Worm (Caenorhabditis elegans) whole organism, L3 larva: Measurements from ENCODE around the gene C36B7.2.
A peak's percentile ranks its signal among the peaks of the same experiment; 100 is the strongest.

ENCODE experiments used
- ZK546.5 ChIP-seq: sonication (generic microtip); optimal IDR thresholded peaks from 2 replicates; lab custom pipeline; 2017; ENCODE audit warnings: missing biosample characterization, missing genetic modification characterization
- aly-2 ChIP-seq: fragments of 150-350 bp; optimal IDR thresholded peaks from 2 replicates; lab custom pipeline; 2014; ENCODE audit warnings: missing biosample characterization, missing genetic modification characterization
- ceh-28 ChIP-seq: fragments of 150-350 bp; optimal IDR thresholded peaks from 2 replicates; lab custom pipeline; 2014; ENCODE audit warnings: missing biosample characterization, missing genetic modification reagents, missing genetic modification characterization
- ceh-82 ChIP-seq: fragments of 150-350 bp; optimal IDR thresholded peaks from 2 replicates; lab custom pipeline; 2014; ENCODE audit warnings: missing biosample characterization, missing genetic modification characterization
- daf-12 ChIP-seq: fragments of 150-350 bp; optimal IDR thresholded peaks from 2 replicates; lab custom pipeline; 2014; ENCODE audit warnings: missing biosample characterization, missing genetic modification reagents, missing genetic modification characterization
- egl-5 ChIP-seq: fragments of 150-350 bp; optimal IDR thresholded peaks from 2 replicates; lab custom pipeline; 2017; ENCODE audit warnings: missing biosample characterization, missing genetic modification reagents, missing genetic modification characterization, inconsistent platforms
- elt-1 ChIP-seq: fragments of 150-350 bp; optimal IDR thresholded peaks from 2 replicates; lab custom pipeline; 2014; ENCODE audit warnings: missing biosample characterization, missing genetic modification characterization
- elt-2 ChIP-seq: sonication (generic microtip); optimal IDR thresholded peaks from 2 replicates; lab custom pipeline; 2016; ENCODE audit warnings: missing genetic modification reagents, mild to moderate bottlenecking, missing genetic modification characterization, missing compliant biosample characterization
- elt-3 ChIP-seq, 3 experiments: fragments of 150-350 bp in 1 of 3; sonication (generic microtip) in 2 of 3; optimal IDR thresholded peaks; 2 replicates in 2 of 3; 4 replicates in 1 of 3; lab custom pipeline; 2014 to 2017; ENCODE audit warnings: missing biosample characterization in 3 of 3, missing genetic modification characterization in 3 of 3
- fkh-10 ChIP-seq: sonication (generic microtip); optimal IDR thresholded peaks from 2 replicates; lab custom pipeline; 2017; ENCODE audit warnings: missing biosample characterization, missing genetic modification reagents, missing genetic modification characterization
- fkh-2 ChIP-seq: fragments of 150-350 bp; optimal IDR thresholded peaks from 2 replicates; lab custom pipeline; 2014; ENCODE audit warnings: missing biosample characterization, missing genetic modification reagents, missing genetic modification characterization
- jun-1 ChIP-seq: fragments of 150-350 bp; optimal IDR thresholded peaks from 2 replicates; lab custom pipeline; 2014; ENCODE audit warnings: missing biosample characterization, missing genetic modification reagents, missing genetic modification characterization
- lin-15B ChIP-seq: fragments of 150-350 bp; optimal IDR thresholded peaks from 2 replicates; lab custom pipeline; 2014; ENCODE audit warnings: missing biosample characterization, missing genetic modification characterization
- lin-39 ChIP-seq: fragments of 150-350 bp; optimal IDR thresholded peaks from 2 replicates; lab custom pipeline; 2018; ENCODE audit warnings: missing biosample characterization, missing genetic modification reagents, missing genetic modification characterization
- lsy-12 ChIP-seq: sonication (generic microtip); optimal IDR thresholded peaks from 2 replicates; lab custom pipeline; 2016; ENCODE audit warnings: mild to moderate bottlenecking, missing genetic modification characterization, missing compliant biosample characterization
- nhr-11 ChIP-seq: fragments of 150-350 bp; optimal IDR thresholded peaks from 2 replicates; lab custom pipeline; 2014; ENCODE audit warnings: missing biosample characterization, missing genetic modification characterization
- nhr-12 ChIP-seq: fragments of 150-350 bp; optimal IDR thresholded peaks from 2 replicates; lab custom pipeline; 2014; ENCODE audit warnings: missing biosample characterization, missing genetic modification characterization
- nhr-23 ChIP-seq: fragments of 150-350 bp; optimal IDR thresholded peaks from 2 replicates; lab custom pipeline; 2014; ENCODE audit warnings: missing biosample characterization, missing genetic modification reagents, missing genetic modification characterization
- nhr-25 ChIP-seq: sonication (generic microtip); optimal IDR thresholded peaks from 2 replicates; lab custom pipeline; 2017; ENCODE audit warnings: missing biosample characterization, missing genetic modification characterization
- nhr-28 ChIP-seq: fragments of 150-350 bp; optimal IDR thresholded peaks from 2 replicates; lab custom pipeline; 2014; ENCODE audit warnings: missing biosample characterization, missing genetic modification characterization
- nhr-67 ChIP-seq: fragments of 150-350 bp; optimal IDR thresholded peaks from 2 replicates; lab custom pipeline; 2014; ENCODE audit warnings: missing biosample characterization, missing genetic modification characterization
- nhr-77 ChIP-seq: fragments of 150-350 bp; optimal IDR thresholded peaks from 2 replicates; lab custom pipeline; 2014; ENCODE audit warnings: missing biosample characterization, missing genetic modification characterization
- pha-4 ChIP-seq: fragments of 150-350 bp; optimal IDR thresholded peaks from 2 replicates; lab custom pipeline; 2014; ENCODE audit warnings: missing biosample characterization, missing genetic modification reagents, missing genetic modification characterization
- pqm-1 ChIP-seq: fragments of 150-350 bp; optimal IDR thresholded peaks from 2 replicates; lab custom pipeline; 2017; ENCODE audit warnings: missing biosample characterization, missing genetic modification characterization, inconsistent platforms
- sea-2 ChIP-seq: fragments of 150-350 bp; sonication (generic microtip); optimal IDR thresholded peaks from 4 replicates; lab custom pipeline; 2014; ENCODE audit warnings: missing biosample characterization, missing genetic modification reagents, missing genetic modification characterization
- skn-1 ChIP-seq: fragments of 150-350 bp; optimal IDR thresholded peaks from 2 replicates; lab custom pipeline; 2014; ENCODE audit warnings: missing biosample characterization, missing genetic modification characterization
- snpc-4 ChIP-seq: fragments of 150-350 bp; optimal IDR thresholded peaks from 2 replicates; lab custom pipeline; 2014; ENCODE audit warnings: missing biosample characterization, missing genetic modification characterization
- tbx-2 ChIP-seq: sonication (generic microtip); optimal IDR thresholded peaks from 2 replicates; lab custom pipeline; 2016; ENCODE audit warnings: mild to moderate bottlenecking, missing genetic modification characterization, missing compliant biosample characterization
- unc-39 ChIP-seq: sonication (generic microtip); optimal IDR thresholded peaks from 4 replicates; lab custom pipeline; 2017; ENCODE audit warnings: missing biosample characterization, missing genetic modification characterization
- unc-62 ChIP-seq: fragments of 150-350 bp; sonication (generic microtip); optimal IDR thresholded peaks from 4 replicates; lab custom pipeline; 2014; ENCODE audit warnings: missing biosample characterization, missing genetic modification reagents, missing genetic modification characterization
- ztf-4 ChIP-seq: fragments of 150-350 bp; optimal IDR thresholded peaks from 2 replicates; lab custom pipeline; 2014; ENCODE audit warnings: missing biosample characterization, missing genetic modification characterization

The C36B7.2 gene

ce11 chrX:7112589-7112988 is 6.4 kb downstream of the C36B7.2 start, which contains the start of gene C36B7.1:
TSS of gene C36B7.1 (plus strand) at chrX:7112889.
- TF ChIP-seq lin-39 (tag; lab: Kevin White, UChicago) (no peak), lin-15B (tag; lab: Kevin White, UChicago) (no peak), nhr-28 (tag; lab: Kevin White, UChicago) (no peak), unc-62 (GFP tag; lab: Kevin White, UChicago) (no peak), nhr-77 (tag; lab: Kevin White, UChicago) (no peak), ceh-82 (no peak)

ce11 chrX:7116896-7117295 is 10.7 kb downstream of the C36B7.2 start, which contains the start of gene hen-1:
TSS of gene hen-1 (minus strand) at chrX:7116996.
- no peak for TF ChIP-seq fkh-2 (tag; lab: Kevin White, UChicago)
- TF ChIP-seq ztf-4 (tag; lab: Kevin White, UChicago): no peak
- TF ChIP-seq skn-1 (tag; lab: Kevin White, UChicago): no peak
- TF ChIP-seq ceh-82: no peak
- TF ChIP-seq pha-4 (tag; lab: Kevin White, UChicago): no peak
- no peak for TF ChIP-seq nhr-12 (tag; lab: Kevin White, UChicago)
- no peak for TF ChIP-seq jun-1 (tag; lab: Kevin White, UChicago)
- no peak for TF ChIP-seq ceh-28
- TF ChIP-seq, all 47 proteins: peak for 0

- TF ChIP-seq unc-62 (GFP tag; lab: Kevin White, UChicago) (no peak), tbx-2 (tag; lab: Kevin White, UChicago) (no peak), nhr-67 (tag; lab: Kevin White, UChicago) (no peak)
- TF ChIP-seq, all 47 proteins: peak for 0
Measured at ce11 chrX:7122655-7123054, 16.5 kb downstream of the C36B7.2 start.

ce11 chrX:7124044-7124443 is 17.8 kb downstream of the C36B7.2 start:
- TF ChIP-seq ZK546.5 (tag; lab: Kevin White, UChicago) (no peak), pqm-1 (tag; lab: Kevin White, UChicago) (peak; percentile 70)

ce11 chrX:7125178-7125577 is 19.0 kb downstream of the C36B7.2 start:
- TF ChIP-seq elt-2 (peak; percentile 63), elt-1 (tag; lab: Kevin White, UChicago) (no peak)

ce11 chrX:7126348-7126747 is 20.1 kb downstream of the C36B7.2 start, which contains the start of gene ist-1:
TSS of gene ist-1 (plus strand) at chrX:7126648.
- TF ChIP-seq daf-12: no peak
- TF ChIP-seq nhr-28 (tag; lab: Kevin White, UChicago): no peak
- TF ChIP-seq lsy-12 (tag; lab: Kevin White, UChicago): no peak
- no peak for TF ChIP-seq pqm-1 (tag; lab: Kevin White, UChicago)
- TF ChIP-seq nhr-25: no peak
- no peak for TF ChIP-seq fkh-10 (GFP tag; lab: Kevin White, UChicago)
- no peak for TF ChIP-seq ZK546.5 (tag; lab: Kevin White, UChicago)
- no peak for TF ChIP-seq aly-2 (tag; lab: Kevin White, UChicago)
- TF ChIP-seq sea-2: no peak
- no peak for TF ChIP-seq nhr-11 (tag; lab: Kevin White, UChicago)
- no peak for TF ChIP-seq elt-1 (tag; lab: Kevin White, UChicago)
- TF ChIP-seq lin-39 (tag; lab: Kevin White, UChicago): no peak
- no peak for TF ChIP-seq egl-5 (tag; lab: Kevin White, UChicago)
- TF ChIP-seq skn-1 (tag; lab: Kevin White, UChicago): no peak
- TF ChIP-seq snpc-4 (tag; lab: Kevin White, UChicago): no peak
- no peak for TF ChIP-seq jun-1 (tag; lab: Kevin White, UChicago)
- no peak for TF ChIP-seq fkh-2 (tag; lab: Kevin White, UChicago)
- TF ChIP-seq nhr-23 (tag; lab: Kevin White, UChicago): no peak
- TF ChIP-seq ceh-82: no peak
- TF ChIP-seq, all 47 proteins: peak for 0

- TF ChIP-seq daf-12: no peak
- TF ChIP-seq unc-39 (tag; lab: Kevin White, UChicago): no peak
- TF ChIP-seq elt-3 (tag; optimal IDR thresholded peaks at IDR 0.05; lab: Kevin White, UChicago): no peak
- no peak for TF ChIP-seq aly-2 (tag; lab: Kevin White, UChicago)
Measured at ce11 chrX:7128615-7129014, 22.4 kb downstream of the C36B7.2 start.
